Worm (Caenorhabditis elegans): Measurements from ENCODE around the gene F13A2.3.

DNA sequence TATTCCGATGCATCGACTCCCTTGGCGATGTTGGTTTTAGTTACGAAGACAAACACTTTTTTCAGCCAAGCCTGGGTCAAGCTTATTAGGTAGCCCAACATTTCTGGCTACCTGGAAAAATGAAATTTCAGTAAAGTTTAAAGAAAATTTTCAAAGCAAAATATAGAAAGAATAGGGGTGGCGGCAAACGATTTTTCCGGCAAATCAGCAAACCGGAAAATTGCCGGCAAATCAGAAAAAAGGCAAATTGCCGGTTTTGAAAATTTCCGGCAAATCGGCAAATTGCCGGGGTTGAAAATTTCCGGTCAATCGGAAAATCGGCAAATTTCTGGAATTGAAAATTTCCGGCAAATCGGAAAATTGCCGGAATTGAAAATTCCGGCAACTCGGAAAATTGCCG is 18.5 kb downstream of the F13A2.3 start, which contains the start of gene F32D1.8:
- TF ChIP-seq dao-5 (tag; optimal IDR thresholded peaks at IDR 0.05) (no peak), him-1 (tag; optimal IDR thresholded peaks at IDR 0.05) (no peak)

All from whole organism, L4/young adult.